Worm (Caenorhabditis elegans) whole organism, L4 larva: ENCODE results near the gene clc-23.

Experiments
- F44E2.7 ChIP-seq: fragments of 200-800 bp; sonication (Bioruptor generic); IDR thresholded peaks from 2 replicates; pipeline ENCODE4 v2.1.2; 2022; ENCODE audit warnings: missing genetic modification characterization, missing compliant biosample characterization
- F49E8.2 ChIP-seq: sonication (generic microtip); optimal IDR thresholded peaks from 2 replicates; lab custom pipeline; 2016; ENCODE audit warnings: missing compliant biosample characterization, mild to moderate bottlenecking, missing genetic modification characterization, borderline replicate concordance
- T20F7.1 ChIP-seq: fragments of 200-800 bp; sonication (Bioruptor generic); optimal IDR thresholded peaks from 2 replicates; lab custom pipeline; 2018; ENCODE audit warnings: mild to moderate bottlenecking, missing genetic modification characterization, missing compliant biosample characterization
- Y105C5A.15 ChIP-seq: fragments of 200-800 bp; sonication (Bioruptor generic); IDR thresholded peaks from 2 replicates; pipeline ENCODE4 v1.3.6; 2022; ENCODE audit warnings: missing genetic modification characterization, missing compliant biosample characterization
- ZK337.2 ChIP-seq: fragments of 200-800 bp; sonication (Bioruptor generic); IDR thresholded peaks from 2 replicates; pipeline ENCODE4 v1.3.6; 2022; ENCODE audit warnings: missing genetic modification reagents, missing genetic modification characterization, missing compliant biosample characterization
- aly-2 ChIP-seq: sonication (generic microtip); optimal IDR thresholded peaks from 2 replicates; lab custom pipeline; 2018; ENCODE audit warnings: missing biosample characterization, missing genetic modification characterization
- ceh-28 ChIP-seq: fragments of 150-350 bp; optimal IDR thresholded peaks from 2 replicates; lab custom pipeline; 2014; ENCODE audit warnings: missing biosample characterization, missing genetic modification reagents, missing genetic modification characterization
- ceh-44 ChIP-seq: fragments of 200-800 bp; sonication (Bioruptor generic); IDR thresholded peaks from 2 replicates; pipeline ENCODE4 v1.3.6; 2022; ENCODE audit warnings: missing genetic modification reagents, missing genetic modification characterization, missing compliant biosample characterization
- dmd-8 ChIP-seq: fragments of 200-800 bp; sonication (Bioruptor generic); IDR thresholded peaks from 2 replicates; pipeline ENCODE4 v1.3.6; 2022; ENCODE audit warnings: missing genetic modification characterization, missing compliant biosample characterization
- dmd-9 ChIP-seq: fragments of 200-800 bp; sonication (Bioruptor generic); IDR thresholded peaks from 2 replicates; pipeline ENCODE4 v1.3.6; 2022; ENCODE audit warnings: missing genetic modification reagents, missing genetic modification characterization, missing compliant biosample characterization
- dpl-1 ChIP-seq: fragments of 150-350 bp; optimal IDR thresholded peaks from 2 replicates; lab custom pipeline; 2014; ENCODE audit warnings: missing biosample characterization, missing genetic modification reagents, missing genetic modification characterization
- duxl-1 ChIP-seq: sonication (generic microtip); optimal IDR thresholded peaks from 2 replicates; lab custom pipeline; 2016; ENCODE audit warnings: mild to moderate bottlenecking, missing genetic modification characterization, moderate library complexity, missing compliant biosample characterization; ENCODE audit not compliant: poor library complexity
- dve-1 ChIP-seq: sonication (generic microtip); optimal IDR thresholded peaks from 2 replicates; lab custom pipeline; 2017; ENCODE audit warnings: antibody characterized with exemption, mild to moderate bottlenecking, missing genetic modification characterization, missing compliant biosample characterization; ENCODE audit not compliant: insufficient read depth
- egl-27 ChIP-seq: sonication (generic microtip); optimal IDR thresholded peaks from 3 replicates; lab custom pipeline; 2017; ENCODE audit warnings: missing biosample characterization, missing genetic modification reagents, missing genetic modification characterization
- egl-43 ChIP-seq: fragments of 200-800 bp; sonication (Bioruptor generic); IDR thresholded peaks from 2 replicates; pipeline ENCODE4 v1.3.6; 2022; ENCODE audit warnings: missing genetic modification reagents, missing genetic modification characterization, missing compliant biosample characterization
- fkh-10 ChIP-seq: fragments of 150-350 bp; optimal IDR thresholded peaks from 2 replicates; lab custom pipeline; 2014; ENCODE audit warnings: missing biosample characterization, missing genetic modification reagents, missing genetic modification characterization
- hif-1 ChIP-seq, 2 experiments: sonication (generic microtip); optimal IDR thresholded peaks; 2 replicates each; lab custom pipeline; 2016 to 2017; ENCODE audit warnings: missing compliant biosample characterization in 2 of 2, missing genetic modification characterization in 2 of 2, missing genetic modification reagents in 2 of 2, missing genotype in 2 of 2, mild to moderate bottlenecking in 1 of 2
- hlh-11 ChIP-seq: fragments of 200-800 bp; sonication (Bioruptor generic); optimal IDR thresholded peaks from 2 replicates; lab custom pipeline; 2018; ENCODE audit warnings: mild to moderate bottlenecking, missing genetic modification characterization, missing compliant biosample characterization
- hlh-30 ChIP-seq: sonication (generic microtip); optimal IDR thresholded peaks from 2 replicates; lab custom pipeline; 2017; ENCODE audit warnings: antibody characterized with exemption, mild to moderate bottlenecking, missing genetic modification characterization, missing compliant biosample characterization; ENCODE audit not compliant: insufficient read depth
- hmg-1.1 ChIP-seq: fragments of 200-800 bp; sonication (Bioruptor generic); IDR thresholded peaks from 2 replicates; pipeline ENCODE4 v1.3.6; 2022; ENCODE audit warnings: missing genetic modification reagents, missing genetic modification characterization, missing compliant biosample characterization
- lim-7 ChIP-seq: fragments of 200-800 bp; sonication (Bioruptor generic); IDR thresholded peaks from 2 replicates; pipeline ENCODE4 v1.3.6; 2022; ENCODE audit warnings: missing genetic modification characterization, missing compliant biosample characterization
- lin-1 ChIP-seq: fragments of 200-800 bp; sonication (Bioruptor generic); IDR thresholded peaks from 2 replicates; pipeline ENCODE4 v1.3.6; 2022; ENCODE audit warnings: missing genetic modification reagents, missing genetic modification characterization, missing compliant biosample characterization
- lin-13 ChIP-seq: fragments of 150-350 bp; optimal IDR thresholded peaks from 2 replicates; lab custom pipeline; 2014; ENCODE audit warnings: missing biosample characterization, missing genetic modification reagents, missing genetic modification characterization
- lin-15B ChIP-seq: fragments of 150-350 bp; sonication (generic microtip); optimal IDR thresholded peaks from 3 replicates; lab custom pipeline; 2014; ENCODE audit warnings: missing biosample characterization, missing genetic modification characterization
- lin-29 ChIP-seq: fragments of 200-800 bp; sonication (Bioruptor generic); IDR thresholded peaks from 2 replicates; pipeline ENCODE4 v1.3.6; 2022; ENCODE audit warnings: missing genetic modification reagents, missing genetic modification characterization, missing compliant biosample characterization
- lir-3 ChIP-seq: sonication (generic microtip); optimal IDR thresholded peaks from 2 replicates; lab custom pipeline; 2016; ENCODE audit warnings: mild to moderate bottlenecking, missing genetic modification characterization, missing compliant biosample characterization
- mdl-1 ChIP-seq, 2 experiments: fragments of 150-350 bp in 1 of 2; sonication (generic microtip) in 1 of 2; optimal IDR thresholded peaks; 2 replicates each; lab custom pipeline; 2014 to 2017; ENCODE audit warnings: missing biosample characterization in 2 of 2, missing genetic modification characterization in 2 of 2
- nhr-11 ChIP-seq: fragments of 150-350 bp; optimal IDR thresholded peaks from 2 replicates; lab custom pipeline; 2014; ENCODE audit warnings: missing biosample characterization, missing genetic modification characterization
- nhr-237 ChIP-seq: sonication (generic microtip); optimal IDR thresholded peaks from 2 replicates; lab custom pipeline; 2017; ENCODE audit warnings: missing biosample characterization, missing genetic modification characterization
- nhr-28 ChIP-seq: fragments of 150-350 bp; optimal IDR thresholded peaks from 2 replicates; lab custom pipeline; 2014; ENCODE audit warnings: missing biosample characterization, missing genetic modification characterization
- nhr-41 ChIP-seq: fragments of 200-800 bp; sonication (Bioruptor generic); IDR thresholded peaks from 2 replicates; pipeline ENCODE4 v1.3.6; 2022; ENCODE audit warnings: missing genetic modification reagents, missing genetic modification characterization, missing compliant biosample characterization
- nhr-6 ChIP-seq: fragments of 150-350 bp; optimal IDR thresholded peaks from 2 replicates; lab custom pipeline; 2014; ENCODE audit warnings: missing biosample characterization, missing genetic modification characterization
- nhr-76 ChIP-seq: fragments of 150-350 bp; optimal IDR thresholded peaks from 2 replicates; lab custom pipeline; 2014; ENCODE audit warnings: missing biosample characterization, missing genetic modification characterization
- pha-4 ChIP-seq, 2 experiments: fragments of 150-350 bp in 1 of 2; fragments of 200-800 bp in 1 of 2; sonication (Bioruptor generic) in 1 of 2; IDR thresholded peaks in 1 of 2; optimal IDR thresholded peaks in 1 of 2; 2 replicates each; pipeline versions ENCODE4 v1.3.6 to Lab custom; 2014 to 2022; ENCODE audit warnings: missing genetic modification characterization in 2 of 2, missing genetic modification reagents in 2 of 2, missing biosample characterization in 1 of 2, missing compliant biosample characterization in 1 of 2
- php-3 ChIP-seq: fragments of 200-800 bp; sonication (Bioruptor generic); IDR thresholded peaks from 2 replicates; pipeline ENCODE4 v1.3.6; 2022; ENCODE audit warnings: missing genetic modification reagents, missing genetic modification characterization, missing compliant biosample characterization
- pqm-1 ChIP-seq: sonication (generic microtip); optimal IDR thresholded peaks from 2 replicates; lab custom pipeline; 2017; ENCODE audit warnings: missing biosample characterization, missing genetic modification characterization
- saeg-2 ChIP-seq: fragments of 200-800 bp; sonication (Bioruptor generic); IDR thresholded peaks from 2 replicates; pipeline ENCODE4 v1.3.6; 2022; ENCODE audit warnings: missing genetic modification reagents, missing genetic modification characterization, missing compliant biosample characterization
- set-16 ChIP-seq: fragments of 200-800 bp; sonication (Bioruptor generic); IDR thresholded peaks from 2 replicates; pipeline ENCODE4 v1.3.6; 2022; ENCODE audit warnings: missing genetic modification reagents, missing genetic modification characterization, missing compliant biosample characterization
- snpc-4 ChIP-seq: fragments of 150-350 bp; optimal IDR thresholded peaks from 2 replicates; lab custom pipeline; 2014; ENCODE audit warnings: missing biosample characterization, missing genetic modification characterization
- spr-1 ChIP-seq: sonication (generic microtip); optimal IDR thresholded peaks from 2 replicates; lab custom pipeline; 2016; ENCODE audit warnings: mild to moderate bottlenecking, missing genetic modification characterization, missing compliant biosample characterization
- unc-62 ChIP-seq, 3 experiments: fragments of 150-350 bp in 1 of 3; sonication (generic microtip); optimal IDR thresholded peaks in 2 of 3; peaks in 1 of 3; 1 replicate in 1 of 3; 2 replicates in 2 of 3; lab custom pipeline; 2014 to 2017; ENCODE audit warnings: missing biosample characterization in 3 of 3, missing genetic modification characterization in 3 of 3, missing genetic modification reagents in 3 of 3, missing genotype in 1 of 3
- zip-2 ChIP-seq: fragments of 150-350 bp; optimal IDR thresholded peaks from 2 replicates; lab custom pipeline; 2014; ENCODE audit warnings: missing biosample characterization, missing genetic modification characterization

clc-23 gene

ce11 chrIII:991581-991980 is 29.2 kb upstream of the clc-23 start, which contains the start of gene trp-2:
Gene trp-2 (plus strand): TSS chrIII:991881.
- TF ChIP-seq set-16 (GFP tag; lab: Robert Waterston, UW) (no peak), egl-27 (no peak), duxl-1 (tag; lab: Kevin White, UChicago) (no peak), ZK337.2 (GFP tag; lab: Robert Waterston, UW) (no peak), nhr-6 (tag; lab: Kevin White, UChicago) (no peak), snpc-4 (no peak), zip-2 (tag; lab: Kevin White, UChicago) (no peak), hmg-1.1 (GFP tag; lab: Robert Waterston, UW) (no peak), dmd-9 (GFP tag; lab: Robert Waterston, UW) (no peak)

- no peak for TF ChIP-seq lin-29
- peak; percentile 79 for TF ChIP-seq ceh-28 (tag; lab: Kevin White, UChicago)
- no peak for TF ChIP-seq saeg-2 (GFP tag; lab: Robert Waterston, UW)
- TF ChIP-seq nhr-11 (tag; lab: Kevin White, UChicago): no peak
- no peak for TF ChIP-seq lin-15B (tag; lab: Kevin White, UChicago)
- peak in 1 of 2 experiments; percentile 35 for TF ChIP-seq unc-62 (GFP tag; optimal IDR thresholded peaks at IDR 0.05 in 1 of 2; lab: Kevin White, UChicago)
- no peak for TF ChIP-seq unc-62 (tag; optimal IDR thresholded peaks at IDR 0.05; lab: Kevin White, UChicago)
Measured at ce11 chrIII:996564-996963, 24.2 kb upstream of the clc-23 start.

ce11 chrIII:998855-999254 is 21.9 kb upstream of the clc-23 start:
- TF ChIP-seq pqm-1: no peak
- no peak for TF ChIP-seq hlh-11 (tag; lab: Kevin White, UChicago)
- peak; percentile 66 for TF ChIP-seq ceh-28 (tag; lab: Kevin White, UChicago)
- no peak for TF ChIP-seq nhr-6 (tag; lab: Kevin White, UChicago)
- no peak for TF ChIP-seq T20F7.1 (GFP tag; lab: Kevin White, UChicago)
- TF ChIP-seq, all 104 proteins: peak for 1

ce11 chrIII:1001297-1001696 is 19.5 kb upstream of the clc-23 start, which contains the start of gene R06B10.7:
Gene R06B10.7 (minus strand): TSS chrIII:1001397.
- TF ChIP-seq egl-43 (GFP tag; lab: Robert Waterston, UW): no peak
- TF ChIP-seq php-3 (GFP tag; lab: Robert Waterston, UW): no peak
- no peak for TF ChIP-seq nhr-28
- no peak for TF ChIP-seq dmd-8 (GFP tag; lab: Robert Waterston, UW)
- no peak for TF ChIP-seq F49E8.2
- no peak for TF ChIP-seq lim-7
- no peak for TF ChIP-seq dpl-1 (GFP tag; lab: Kevin White, UChicago)
- no peak for TF ChIP-seq spr-1 (tag; lab: Kevin White, UChicago)
- no peak for TF ChIP-seq fkh-10 (GFP tag; lab: Kevin White, UChicago)
- no peak for TF ChIP-seq lin-13 (GFP tag; lab: Kevin White, UChicago)
- TF ChIP-seq ceh-28 (tag; lab: Kevin White, UChicago): no peak

ce11 chrIII:1002510-1002909 is 18.2 kb upstream of the clc-23 start, which contains the start of gene clec-150:
Gene clec-150 (plus strand): TSS chrIII:1002707.
- no peak for TF ChIP-seq lir-3 (tag; lab: Kevin White, UChicago)
- TF ChIP-seq hlh-30 (tag; lab: Kevin White, UChicago): peak; percentile 32
- no peak for TF ChIP-seq nhr-76
- no peak for TF ChIP-seq dmd-8 (GFP tag; lab: Robert Waterston, UW)
- TF ChIP-seq pha-4 (GFP tag; IDR thresholded peaks at IDR 0.05; lab: Robert Waterston, UW): 0 out of 2 replicates have a peak, but pooled peaks have one; percentile 24
- no peak for TF ChIP-seq pha-4 (tag; optimal IDR thresholded peaks at IDR 0.05; lab: Kevin White, UChicago)
- TF ChIP-seq egl-27: no peak
- TF ChIP-seq dve-1 (tag; lab: Kevin White, UChicago): peak; percentile 93
- TF ChIP-seq lin-15B (tag; lab: Kevin White, UChicago): no peak
- TF ChIP-seq ceh-28 (tag; lab: Kevin White, UChicago): no peak
- peak; percentile 59; the same call in 1 of the 2 replicates for TF ChIP-seq nhr-41 (GFP tag; lab: Robert Waterston, UW)
- TF ChIP-seq lin-1 (GFP tag; lab: Robert Waterston, UW): peak; percentile 74
- peak in 1 of 2 experiments; percentile 6 for TF ChIP-seq mdl-1 (tag; optimal IDR thresholded peaks at IDR 0.05; lab: Kevin White, UChicago)
- TF ChIP-seq set-16 (GFP tag; lab: Robert Waterston, UW): no peak
- no peak for TF ChIP-seq ceh-44 (GFP tag; lab: Robert Waterston, UW)
- TF ChIP-seq hlh-11 (tag; lab: Kevin White, UChicago): peak; percentile 82
- no peak for TF ChIP-seq nhr-237 (tag; lab: Kevin White, UChicago)
- TF ChIP-seq Y105C5A.15 (GFP tag; lab: Robert Waterston, UW): no peak
- no peak for TF ChIP-seq hif-1 (tag; optimal IDR thresholded peaks at IDR 0.05; lab: Kevin White, UChicago)
- TF ChIP-seq F44E2.7: no peak
- TF ChIP-seq aly-2: no peak
